Fruit fly (Drosophila melanogaster): ENCODE measurements around the gene mu2.

mu2 gene

DNA sequence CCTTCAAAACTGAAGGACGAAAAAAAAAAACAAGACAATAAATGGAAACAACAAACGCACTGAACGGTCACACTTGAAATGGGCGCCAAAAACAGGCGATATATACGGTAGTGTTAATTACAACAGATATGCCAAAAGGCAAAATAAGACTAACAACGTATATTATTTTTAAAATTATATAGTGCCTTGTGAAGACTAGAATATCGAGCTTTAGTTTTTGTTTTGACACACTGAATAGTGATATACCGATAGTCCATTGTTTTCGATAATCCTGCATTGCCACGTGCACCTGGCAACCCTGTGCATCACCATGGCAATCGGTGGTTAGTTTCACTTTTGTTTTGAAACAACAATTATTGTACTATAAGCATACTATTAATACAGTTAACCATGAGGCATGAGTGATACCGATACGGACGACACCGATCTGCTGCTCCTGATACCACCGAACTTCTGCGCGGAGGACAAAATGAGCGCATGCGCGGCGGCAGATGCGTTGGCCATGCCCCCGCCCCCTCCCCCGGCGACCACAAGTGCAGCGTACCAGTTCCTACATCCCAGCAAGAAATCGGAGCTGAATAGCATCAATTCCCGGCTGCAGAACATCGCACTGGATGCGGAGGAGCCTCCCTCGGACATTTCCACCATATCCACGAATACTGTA lies at the start of gene mu2, which contains the start of gene Cnb:
mu2 (minus strand) TSS at position 13 of the 664 bp plus-strand sequence.
Cnb (plus strand) TSS at position 103 of the 664 bp plus-strand sequence.
- no peak for TF ChIP-seq noc (tag; optimal IDR thresholded peaks at IDR 0.05)

- no peak for TF ChIP-seq noc (tag; optimal IDR thresholded peaks at IDR 0.05)
These were observed 38.1 kb upstream of the mu2 start for dm6 chr3L:1985406-1985805.

dm6 chr3L:1976760-1977159 lies 29.5 kb upstream of the mu2 start:
- TF ChIP-seq noc (tag; optimal IDR thresholded peaks at IDR 0.05) = no peak

DNA sequence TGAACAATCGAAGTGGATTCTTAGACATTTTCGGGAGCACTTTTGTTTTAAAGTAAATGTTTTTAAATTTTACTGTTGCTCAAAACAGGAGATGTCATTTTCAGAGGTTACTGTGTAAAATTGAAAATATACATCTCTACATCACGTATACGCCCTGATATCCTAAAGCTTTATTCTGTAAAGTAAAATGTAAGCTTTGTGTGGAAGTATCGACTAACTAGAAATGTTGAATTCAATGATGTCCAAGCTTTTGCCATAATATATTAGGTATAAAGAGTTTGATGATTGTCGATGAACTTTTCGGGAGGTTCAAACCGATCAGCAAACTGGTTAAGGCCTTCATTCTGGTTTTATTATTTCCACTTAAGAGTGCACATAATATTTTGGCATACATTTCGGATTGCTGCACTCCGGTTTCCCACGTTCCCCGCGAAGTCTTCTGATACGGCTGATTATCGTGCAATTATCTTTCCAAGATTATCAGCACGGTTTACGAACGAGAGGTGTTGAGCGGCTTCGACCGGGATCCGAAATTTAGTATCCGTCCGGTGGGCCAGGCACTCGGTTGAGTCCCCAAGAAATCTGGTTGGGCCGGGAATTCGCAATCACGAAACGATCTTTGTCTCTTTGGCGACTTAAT lies 23.9 kb upstream of the mu2 start, which contains the start of the genes CG11815 and acs:
CG11815 (minus strand) TSS at position 98 of the 640 bp plus-strand sequence.
acs (plus strand) TSS at position 536 of the 640 bp plus-strand sequence.
- TF ChIP-seq noc (tag; optimal IDR thresholded peaks at IDR 0.05) = no peak

DNA sequence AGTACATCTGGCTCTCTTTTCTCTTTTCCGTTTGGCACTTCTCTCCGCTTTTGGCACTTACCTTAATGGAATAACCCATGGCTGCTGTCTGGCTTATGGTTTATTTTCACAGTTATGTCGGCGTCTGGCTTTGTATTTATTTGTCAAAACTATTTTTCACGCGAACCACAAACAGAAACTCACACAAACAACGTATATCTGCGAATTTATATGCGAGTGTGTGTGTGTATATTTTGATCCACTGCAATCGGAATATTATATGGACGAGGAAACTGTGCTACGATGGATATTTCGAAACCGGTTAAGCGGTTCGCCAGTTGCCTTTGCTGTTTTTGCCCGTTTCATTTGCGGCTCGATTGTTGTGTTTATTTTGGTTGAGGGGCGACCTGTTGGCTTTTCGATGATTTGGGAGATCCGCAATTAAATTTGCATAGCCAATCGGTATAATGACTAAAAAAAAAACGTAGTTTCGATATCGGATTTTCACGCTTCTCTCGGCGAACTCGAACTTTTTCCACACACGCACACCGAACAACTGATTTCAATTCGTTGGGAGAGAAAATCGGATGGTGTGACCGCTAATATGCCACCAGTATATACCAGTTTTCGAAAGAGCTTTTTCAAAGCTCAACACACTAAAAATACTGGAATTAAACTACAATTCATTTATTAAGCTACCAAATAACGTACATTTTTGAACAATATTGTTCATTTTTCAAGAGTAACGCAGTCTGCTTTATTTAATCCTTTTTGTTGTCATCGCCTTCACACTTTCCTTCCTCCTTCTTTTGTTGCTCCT lies 22.5 kb upstream of the mu2 start, which contains the start of gene CG1927:
CG1927 (minus strand) TSS at position 541 of the 799 bp plus-strand sequence.
- no peak for TF ChIP-seq noc (tag; optimal IDR thresholded peaks at IDR 0.05)

dm6 chr3L:1968805-1969378 lies 21.6 kb upstream of the mu2 start:
- TF ChIP-seq noc (tag; optimal IDR thresholded peaks at IDR 0.05) = no peak

DNA sequence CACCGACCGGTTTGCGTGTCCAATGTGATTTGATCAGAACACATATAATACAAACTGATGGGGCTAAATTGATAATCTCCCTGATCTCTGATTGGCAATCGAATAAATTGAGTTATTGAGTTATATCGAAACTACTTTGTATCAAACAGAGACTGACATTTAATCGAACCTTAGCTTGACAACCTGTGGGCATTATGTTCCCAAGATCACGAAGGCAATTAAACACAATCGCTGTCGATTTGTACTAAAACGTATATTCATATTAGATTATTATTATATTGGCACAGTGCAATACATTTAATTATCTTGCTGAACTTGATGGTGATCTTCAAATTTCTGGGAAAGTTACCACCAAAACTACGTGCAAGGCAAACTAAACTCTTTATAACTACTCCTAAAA lies 21.1 kb upstream of the mu2 start:
- TF ChIP-seq noc (tag; optimal IDR thresholded peaks at IDR 0.05) = no peak

dm6 chr3L:1967452-1968310 lies 20.4 kb upstream of the mu2 start:
- peak; percentile 77 for TF ChIP-seq noc (tag; optimal IDR thresholded peaks at IDR 0.05)

DNA sequence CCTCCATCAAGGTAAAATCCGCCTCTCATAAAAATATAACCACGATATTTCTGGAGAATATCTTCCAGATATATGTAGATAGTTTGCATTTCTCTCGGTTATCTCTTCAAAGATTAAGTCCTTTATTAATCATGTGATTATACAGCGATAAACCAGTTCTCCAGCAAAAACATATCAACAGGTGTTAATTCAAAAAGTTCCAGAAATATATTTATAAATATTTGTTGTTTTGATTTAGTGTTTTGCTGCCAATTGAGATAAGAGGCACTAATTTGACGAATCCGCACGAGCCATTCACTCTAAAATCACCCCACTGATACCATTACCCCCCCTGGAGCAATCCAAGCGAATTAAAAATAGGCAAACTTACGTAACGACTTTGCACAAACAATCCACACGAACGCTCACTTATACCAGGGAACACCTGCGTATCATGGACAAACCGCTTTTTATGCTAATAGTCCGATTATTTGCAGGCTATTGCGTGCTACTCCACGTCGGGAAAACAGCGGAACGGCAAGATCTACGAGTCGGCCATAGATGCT lies 17.4 kb upstream of the mu2 start:
- TF ChIP-seq noc (tag; optimal IDR thresholded peaks at IDR 0.05) = peak; percentile 40

DNA sequence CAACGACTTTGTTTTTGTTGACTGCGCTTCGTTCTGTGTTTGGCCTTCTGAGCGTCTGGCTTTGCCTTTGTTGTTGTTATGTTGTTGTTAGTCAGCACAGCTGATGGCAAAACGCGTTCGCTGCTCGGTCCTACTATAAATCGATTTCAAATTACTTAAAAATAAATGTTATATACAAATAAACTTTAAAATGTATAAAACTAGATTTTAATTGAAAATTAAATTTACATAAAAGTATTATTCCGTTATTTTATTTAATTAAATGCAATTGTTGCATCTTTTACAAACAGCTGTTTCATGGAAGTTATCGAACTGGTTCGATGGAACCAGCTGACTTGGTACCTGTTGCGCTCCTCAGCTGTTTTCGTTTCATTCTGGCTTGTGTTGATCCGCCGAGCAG lies 16.8 kb upstream of the mu2 start, which contains the start of gene mv:
mv (minus strand) TSS at position 80 of the 400 bp plus-strand sequence.
- TF ChIP-seq noc (tag; optimal IDR thresholded peaks at IDR 0.05) = no peak

DNA sequence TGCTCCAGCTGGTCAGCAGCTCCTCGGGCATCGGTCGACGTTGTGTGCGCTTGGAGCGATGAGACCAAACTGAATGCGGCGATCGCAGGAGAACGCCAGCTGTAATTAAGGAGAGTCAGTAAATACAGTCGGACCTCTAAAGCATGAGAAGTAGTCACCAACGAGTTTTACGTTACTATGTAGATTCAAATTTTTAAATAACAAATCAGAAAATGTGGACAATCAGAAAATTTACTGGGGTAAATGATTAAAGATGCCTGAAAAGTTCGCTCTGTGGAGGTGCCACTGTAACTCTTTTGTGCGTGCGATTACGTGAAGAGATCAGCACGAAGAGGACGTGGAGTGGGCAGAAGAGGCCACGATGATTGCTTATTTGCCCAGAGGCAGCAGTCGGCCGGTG lies 15.7 kb upstream of the mu2 start, which contains the start of gene SCOT:
SCOT (plus strand) TSS at position 180 of the 400 bp plus-strand sequence.
- no peak for TF ChIP-seq noc (tag; optimal IDR thresholded peaks at IDR 0.05)

DNA sequence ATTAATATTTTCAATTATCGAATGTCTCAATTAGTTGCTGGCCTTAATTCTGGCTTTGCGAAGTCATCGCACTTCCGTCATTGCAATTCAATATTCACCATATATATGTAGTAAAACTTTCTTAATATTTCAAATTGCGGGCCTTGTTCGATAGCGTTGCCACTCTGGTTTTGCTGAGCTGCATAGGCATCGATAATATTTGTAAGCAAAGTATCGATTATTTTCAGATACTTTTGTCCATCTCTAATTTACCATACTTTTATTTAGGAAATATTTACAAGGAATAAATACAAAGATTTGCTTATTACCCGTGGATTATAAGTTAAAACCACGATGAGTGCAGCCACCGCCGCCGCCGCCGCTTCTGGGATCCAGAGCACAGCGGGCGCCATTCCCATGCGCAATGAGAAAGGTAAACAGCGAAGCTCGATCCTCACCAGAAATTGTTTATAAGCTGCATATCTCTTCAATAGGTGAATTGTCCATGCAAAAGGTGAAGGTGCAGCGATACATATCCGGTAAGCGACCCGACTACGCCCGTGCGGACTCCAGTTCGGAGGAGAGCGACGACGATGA lies 6.3 kb downstream of the mu2 start, which contains the start of gene Mfap1:
Mfap1 (plus strand) TSS at position 226 of the 576 bp plus-strand sequence.
- TF ChIP-seq noc (tag; optimal IDR thresholded peaks at IDR 0.05) = no peak

DNA sequence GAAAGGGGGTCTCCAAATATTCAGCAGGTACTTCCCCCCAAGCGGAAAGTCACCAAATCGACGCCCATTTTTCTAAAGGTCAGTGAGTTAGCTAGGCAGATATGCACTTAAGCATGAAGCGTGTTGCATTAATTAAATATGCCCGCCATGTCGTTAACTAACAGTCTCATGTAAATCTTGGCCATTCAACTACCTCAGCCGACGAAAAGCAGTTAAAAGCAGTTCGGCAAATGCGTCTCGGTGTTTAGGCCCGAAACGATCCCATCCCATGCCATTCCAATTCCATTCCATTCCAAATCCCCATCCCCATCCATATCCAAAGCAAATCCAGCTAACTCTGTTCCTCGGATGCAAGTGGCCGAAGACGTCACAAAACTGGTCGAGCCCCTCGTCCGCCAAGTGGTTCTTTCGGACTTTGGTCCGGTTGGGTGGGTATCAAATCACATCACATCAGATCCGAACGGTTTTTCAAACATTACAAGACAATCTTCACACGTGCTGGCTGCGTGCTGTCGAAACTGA lies 7.2 kb downstream of the mu2 start:
- TF ChIP-seq noc (tag; optimal IDR thresholded peaks at IDR 0.05) = no peak

DNA sequence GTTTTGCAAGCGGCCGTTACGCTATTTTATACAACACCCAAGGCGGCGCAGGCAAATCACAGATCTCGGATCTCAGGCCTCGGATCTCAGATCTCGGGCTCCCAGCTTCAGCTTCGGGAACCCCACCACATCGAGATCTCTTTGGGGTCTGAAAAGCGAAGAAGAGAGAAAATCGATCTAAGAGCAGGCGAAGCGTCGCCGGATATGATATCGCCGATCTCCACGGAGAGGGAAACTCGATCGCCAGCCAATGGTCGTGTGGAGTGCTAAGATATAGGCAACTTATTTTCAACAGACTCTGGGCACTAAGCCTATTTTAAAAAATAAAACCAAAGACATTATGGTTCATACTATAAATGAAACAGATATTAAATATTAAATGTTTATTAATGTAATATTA lies 8.5 kb downstream of the mu2 start, which contains the start of the genes CG46523 and CG5687:
CG46523 (minus strand) TSS at position 337 of the 400 bp plus-strand sequence.
CG5687 (minus strand) TSS at position 337 of the 400 bp plus-strand sequence.
- no peak for TF ChIP-seq noc (tag; optimal IDR thresholded peaks at IDR 0.05)

All from whole organism, larva.